Worm (Caenorhabditis elegans) whole organism, L1 larva: Measurements from ENCODE around the gene F44F4.15.

Experiments used
- C04F5.9 ChIP-seq: sonication (generic microtip); optimal IDR thresholded peaks from 2 replicates; lab custom pipeline; 2016; ENCODE audit warnings: missing genetic modification characterization, missing compliant biosample characterization
- C16A3.4 ChIP-seq: fragments of 150-350 bp; optimal IDR thresholded peaks from 2 replicates; lab custom pipeline; 2014; ENCODE audit warnings: missing biosample characterization, missing genetic modification characterization
- C34B4.2 ChIP-seq: sonication (generic microtip); optimal IDR thresholded peaks from 2 replicates; lab custom pipeline; 2017; ENCODE audit warnings: mild to moderate bottlenecking, missing genetic modification characterization, missing compliant biosample characterization
- F16B12.6 ChIP-seq: fragments of 150-350 bp; optimal IDR thresholded peaks from 2 replicates; lab custom pipeline; 2014; ENCODE audit warnings: missing biosample characterization, missing genetic modification characterization
- Y116A8C.19 ChIP-seq: sonication (generic microtip); optimal IDR thresholded peaks from 2 replicates; lab custom pipeline; 2016; ENCODE audit warnings: missing compliant biosample characterization, missing genetic modification characterization, borderline replicate concordance
- ama-1 ChIP-seq: fragments of 150-350 bp; optimal IDR thresholded peaks from 2 replicates; lab custom pipeline; 2014
- blmp-1 ChIP-seq: fragments of 150-350 bp; optimal IDR thresholded peaks from 2 replicates; lab custom pipeline; 2014; ENCODE audit warnings: missing biosample characterization, missing genetic modification characterization
- ceh-8 ChIP-seq: fragments of 200-800 bp; sonication (Bioruptor generic); optimal IDR thresholded peaks from 2 replicates; lab custom pipeline; 2018; ENCODE audit warnings: mild to moderate bottlenecking, missing genetic modification characterization, moderate library complexity, missing compliant biosample characterization
- dpl-1 ChIP-seq, 3 experiments: fragments of 150-350 bp in 2 of 3; sonication (generic microtip) in 1 of 3; optimal IDR thresholded peaks; 2 replicates each; lab custom pipeline; 2014 to 2017; ENCODE audit warnings: missing biosample characterization in 3 of 3, missing genetic modification characterization in 3 of 3, missing genetic modification reagents in 3 of 3
- efl-1 ChIP-seq, 4 experiments: fragments of 150-350 bp; optimal IDR thresholded peaks in 3 of 4; peaks in 1 of 4; 1 replicate in 1 of 4; 2 replicates in 3 of 4; lab custom pipeline; 2014; ENCODE audit warnings: missing biosample characterization in 2 of 4, missing genetic modification characterization in 2 of 4, missing genetic modification reagents in 2 of 4
- egl-13 ChIP-seq: sonication (generic microtip); optimal IDR thresholded peaks from 2 replicates; lab custom pipeline; 2016; ENCODE audit warnings: missing genotype, missing genetic modification reagents, missing genetic modification characterization, missing compliant biosample characterization
- egl-27 ChIP-seq, 2 experiments: fragments of 150-350 bp in 1 of 2; sonication (generic microtip); optimal IDR thresholded peaks; 3 replicates each; lab custom pipeline; 2017 to 2018; ENCODE audit warnings: missing biosample characterization in 2 of 2, missing genetic modification characterization in 2 of 2, missing genetic modification reagents in 2 of 2
- elt-2 ChIP-seq: sonication (generic microtip); optimal IDR thresholded peaks from 2 replicates; lab custom pipeline; 2016; ENCODE audit warnings: missing genetic modification characterization, mild to moderate bottlenecking, inconsistent platforms, missing compliant biosample characterization, missing genetic modification reagents
- elt-3 ChIP-seq, 6 experiments: fragments of 150-350 bp in 1 of 6; sonication (generic microtip); optimal IDR thresholded peaks; 2 replicates each; lab custom pipeline; 2017 to 2018; ENCODE audit warnings: missing biosample characterization in 6 of 6, missing genetic modification characterization in 6 of 6, inconsistent platforms in 1 of 6
- ets-5 ChIP-seq: fragments of 200-800 bp; sonication (Bioruptor generic); IDR thresholded peaks from 2 replicates; pipeline ENCODE4 v1.3.6; 2022; ENCODE audit warnings: missing genetic modification characterization, missing compliant biosample characterization
- fkh-10 ChIP-seq: sonication (generic microtip); optimal IDR thresholded peaks from 2 replicates; lab custom pipeline; 2017; ENCODE audit warnings: missing biosample characterization, missing genetic modification reagents, missing genetic modification characterization
- hlh-17 ChIP-seq: fragments of 200-800 bp; sonication (Bioruptor generic); optimal IDR thresholded peaks from 2 replicates; lab custom pipeline; 2018; ENCODE audit warnings: missing genetic modification characterization, mild to moderate bottlenecking, missing compliant biosample characterization, moderate library complexity, borderline replicate concordance
- hlh-4 ChIP-seq: sonication (generic microtip); optimal IDR thresholded peaks from 2 replicates; lab custom pipeline; 2016; ENCODE audit warnings: mild to moderate bottlenecking, missing genetic modification characterization, missing compliant biosample characterization
- jun-1 ChIP-seq: fragments of 150-350 bp; optimal IDR thresholded peaks from 2 replicates; lab custom pipeline; 2014; ENCODE audit warnings: missing biosample characterization, missing genetic modification reagents, missing genetic modification characterization
- lin-13 ChIP-seq: fragments of 150-350 bp; optimal IDR thresholded peaks from 2 replicates; lab custom pipeline; 2014; ENCODE audit warnings: missing biosample characterization, missing genetic modification reagents, missing genetic modification characterization
- lin-14 ChIP-seq: fragments of 200-800 bp; sonication (Bioruptor generic); optimal IDR thresholded peaks from 2 replicates; lab custom pipeline; 2018; ENCODE audit warnings: mild to moderate bottlenecking, missing genetic modification characterization, moderate library complexity, missing compliant biosample characterization
- lin-15B ChIP-seq: fragments of 150-350 bp; sonication (generic microtip); optimal IDR thresholded peaks from 3 replicates; lab custom pipeline; 2014; ENCODE audit warnings: missing biosample characterization, missing genetic modification characterization
- lin-35 ChIP-seq, 2 experiments: fragments of 150-350 bp; optimal IDR thresholded peaks; 2 replicates each; lab custom pipeline; 2014; ENCODE audit warnings: missing biosample characterization in 2 of 2, missing genetic modification characterization in 2 of 2, missing genetic modification reagents in 2 of 2
- lin-39 ChIP-seq: fragments of 150-350 bp; optimal IDR thresholded peaks from 2 replicates; lab custom pipeline; 2014; ENCODE audit warnings: missing biosample characterization, missing genetic modification reagents, missing genetic modification characterization
- mdl-1 ChIP-seq, 2 experiments: fragments of 150-350 bp; optimal IDR thresholded peaks; 2 replicates each; lab custom pipeline; 2014 to 2017; ENCODE audit warnings: missing biosample characterization in 2 of 2, missing genetic modification characterization in 2 of 2, inconsistent platforms in 1 of 2
- mef-2 ChIP-seq: fragments of 150-350 bp; optimal IDR thresholded peaks from 2 replicates; lab custom pipeline; 2014; ENCODE audit warnings: missing biosample characterization, missing genetic modification characterization
- mep-1 ChIP-seq: fragments of 150-350 bp; optimal IDR thresholded peaks from 2 replicates; lab custom pipeline; 2014; ENCODE audit warnings: missing biosample characterization, missing genetic modification characterization
- nhr-12 ChIP-seq: sonication (generic microtip); optimal IDR thresholded peaks from 2 replicates; lab custom pipeline; 2017; ENCODE audit warnings: missing biosample characterization, missing genetic modification characterization
- nhr-19 ChIP-seq: fragments of 200-800 bp; sonication (Bioruptor generic); conservative IDR thresholded peaks from 2 replicates; pipeline ENCODE4 v1.3.6; 2022; ENCODE audit warnings: missing genetic modification characterization, missing compliant biosample characterization
- nhr-237 ChIP-seq: fragments of 150-350 bp; optimal IDR thresholded peaks from 2 replicates; lab custom pipeline; 2014; ENCODE audit warnings: missing biosample characterization, missing genetic modification characterization
- nhr-47 ChIP-seq: sonication (generic microtip); optimal IDR thresholded peaks from 2 replicates; lab custom pipeline; 2016; ENCODE audit warnings: mild to moderate bottlenecking, missing genetic modification characterization, moderate library complexity, missing compliant biosample characterization
- nhr-71 ChIP-seq: sonication (generic microtip); optimal IDR thresholded peaks from 2 replicates; lab custom pipeline; 2016; ENCODE audit warnings: mild to moderate bottlenecking, missing genetic modification characterization, moderate library complexity, missing compliant biosample characterization
- nhr-76 ChIP-seq: sonication (generic microtip); optimal IDR thresholded peaks from 2 replicates; lab custom pipeline; 2017; ENCODE audit warnings: missing biosample characterization, missing genetic modification characterization
- nhr-77 ChIP-seq: fragments of 150-350 bp; optimal IDR thresholded peaks from 2 replicates; lab custom pipeline; 2014; ENCODE audit warnings: missing biosample characterization, missing genetic modification characterization
- nhr-84 ChIP-seq: sonication (generic microtip); optimal IDR thresholded peaks from 2 replicates; lab custom pipeline; 2017; ENCODE audit warnings: missing biosample characterization, missing genetic modification characterization
- nhr-85 ChIP-seq: sonication (generic microtip); peaks from one replicate; lab custom pipeline; 2016; ENCODE audit warnings: missing genetic modification characterization, inconsistent platforms, missing compliant biosample characterization
- nhr-90 ChIP-seq: sonication (generic microtip); optimal IDR thresholded peaks from 2 replicates; lab custom pipeline; 2016; ENCODE audit warnings: mild to moderate bottlenecking, missing genetic modification characterization, missing compliant biosample characterization; ENCODE audit not compliant: poor library complexity
- pqm-1 ChIP-seq: sonication (generic microtip); optimal IDR thresholded peaks from 3 replicates; lab custom pipeline; 2017; ENCODE audit warnings: missing biosample characterization, missing genetic modification characterization
- rnt-1 ChIP-seq: sonication (generic microtip); optimal IDR thresholded peaks from 2 replicates; lab custom pipeline; 2016; ENCODE audit warnings: mild to moderate bottlenecking, missing genetic modification characterization, moderate library complexity, missing compliant biosample characterization
- skn-1 ChIP-seq: fragments of 150-350 bp; optimal IDR thresholded peaks from 2 replicates; lab custom pipeline; 2014; ENCODE audit warnings: missing biosample characterization, missing genetic modification characterization
- snpc-4 ChIP-seq: fragments of 150-350 bp; optimal IDR thresholded peaks from 2 replicates; lab custom pipeline; 2014; ENCODE audit warnings: missing biosample characterization, missing genetic modification characterization
- sox-4 ChIP-seq: sonication (generic microtip); optimal IDR thresholded peaks from 2 replicates; lab custom pipeline; 2016; ENCODE audit warnings: missing genetic modification characterization, missing compliant biosample characterization
- swsn-7 ChIP-seq: sonication (generic microtip); optimal IDR thresholded peaks from 2 replicates; lab custom pipeline; 2016; ENCODE audit warnings: missing genetic modification characterization, missing compliant biosample characterization
- tbx-2 ChIP-seq: sonication (generic microtip); optimal IDR thresholded peaks from 2 replicates; lab custom pipeline; 2016; ENCODE audit warnings: missing genetic modification characterization, missing compliant biosample characterization

Gene F44F4.15

DNA sequence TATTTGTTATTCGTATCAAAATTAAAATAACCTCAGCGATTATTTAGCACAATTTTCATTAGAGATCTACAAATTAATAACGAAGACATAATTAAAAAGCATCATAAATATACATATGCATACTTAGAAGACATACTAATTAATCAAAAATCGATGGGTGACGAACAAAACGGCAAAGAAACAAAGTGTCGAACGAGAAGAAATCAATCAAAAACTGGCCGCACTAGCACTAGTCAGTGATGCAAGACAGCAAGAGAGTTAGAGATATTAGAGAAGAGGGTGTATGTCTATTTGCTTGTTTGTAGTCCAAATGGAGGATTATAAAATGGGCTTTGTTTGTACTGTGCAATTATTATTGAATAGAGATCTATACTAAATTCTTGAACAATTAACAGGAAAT is 32.4 kb downstream of the F44F4.15 start (continued):
- peak in 1 of 2 experiments; percentile 7 for TF ChIP-seq lin-35 (GFP tag; optimal IDR thresholded peaks at IDR 0.05; lab: Kevin White, UChicago)

DNA sequence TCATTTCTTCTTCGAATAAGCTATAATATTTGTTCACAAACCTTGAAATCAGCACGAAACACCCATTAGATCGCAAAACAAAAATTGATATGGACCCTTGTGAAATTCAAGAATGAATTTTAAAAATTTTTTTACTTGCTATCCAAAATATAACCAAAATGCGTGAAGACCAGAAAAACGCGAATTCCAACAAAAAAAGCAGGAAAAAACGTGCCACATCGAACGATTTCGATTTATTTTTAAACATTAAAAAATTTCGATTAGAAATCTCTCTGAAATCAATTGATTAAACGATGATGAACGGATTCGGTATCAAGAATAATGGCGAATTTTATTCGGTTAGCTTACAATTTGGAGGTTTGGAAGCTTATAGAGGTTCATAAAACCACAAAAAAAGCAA is 32.9 kb downstream of the F44F4.15 start, which contains the start of the genes tceb-3 and gskl-1:
Gene tceb-3, minus strand, starts transcription at position 101 of the 400 bp plus-strand sequence.
Gene gskl-1, plus strand, starts transcription at position 243 of the 400 bp plus-strand sequence.
- no peak for TF ChIP-seq skn-1 (tag; lab: Kevin White, UChicago)
- TF ChIP-seq nhr-47 (tag; lab: Kevin White, UChicago): no peak
- TF ChIP-seq ceh-8 (GFP tag; lab: Kevin White, UChicago): no peak
- no peak for TF ChIP-seq C34B4.2 (tag; lab: Kevin White, UChicago)
- no peak for TF ChIP-seq rnt-1 (tag; lab: Kevin White, UChicago)
- no peak for TF ChIP-seq mef-2
- TF ChIP-seq jun-1 (tag; lab: Kevin White, UChicago): no peak
- TF ChIP-seq F16B12.6 (tag; lab: Kevin White, UChicago): no peak

DNA sequence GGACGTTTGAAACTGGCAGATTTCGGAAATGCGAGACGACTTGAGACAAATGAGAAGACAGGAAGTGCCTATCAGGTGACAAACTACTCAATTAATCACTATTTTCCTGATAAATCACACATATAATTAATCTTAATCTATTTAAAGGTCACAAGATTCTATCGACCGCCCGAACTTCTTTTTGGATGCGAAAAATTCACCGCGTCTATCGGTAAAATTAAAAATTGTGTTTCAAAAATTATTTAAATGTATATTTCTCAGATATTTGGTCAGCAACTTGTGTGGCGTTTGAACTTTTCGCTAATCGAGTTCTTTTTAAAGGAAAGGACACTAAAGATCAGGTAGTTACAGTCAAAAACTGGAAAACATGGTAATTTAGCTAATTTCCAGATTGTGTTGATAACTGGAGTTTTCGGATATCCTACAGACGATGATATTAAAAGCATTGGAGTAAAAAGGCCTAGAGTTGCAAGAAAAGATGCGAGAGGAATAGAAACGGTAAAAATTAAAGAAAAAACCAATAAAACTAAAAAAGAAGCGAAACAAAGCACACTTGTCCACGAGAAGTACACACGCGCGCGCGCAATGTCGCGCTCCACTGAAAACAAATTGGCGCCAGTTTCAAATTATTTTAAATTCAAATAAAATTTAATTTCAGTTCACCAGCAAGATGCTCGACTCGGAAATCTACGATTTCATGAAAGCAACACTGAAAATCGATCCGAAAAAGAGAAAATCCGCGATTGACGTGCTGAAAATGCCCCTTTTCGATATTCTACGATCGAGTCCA is 34.0 kb downstream of the F44F4.15 start:
- TF ChIP-seq nhr-77 (no peak), egl-27 (tag; optimal IDR thresholded peaks at IDR 0.05; lab: Kevin White, UChicago) (no peak), elt-3 (tag; optimal IDR thresholded peaks at IDR 0.05; lab: Kevin White, UChicago) (no peak), mdl-1 (tag; optimal IDR thresholded peaks at IDR 0.05; lab: Kevin White, UChicago) (no peak), nhr-85 (tag; lab: Kevin White, UChicago) (peak; percentile 73), nhr-12 (tag; lab: Kevin White, UChicago) (no peak), nhr-71 (peak; percentile 20), blmp-1 (tag; lab: Kevin White, UChicago) (peak; percentile 14), dpl-1 (GFP tag; optimal IDR thresholded peaks at IDR 0.05; lab: Kevin White, UChicago) (peak in 2 of 3 experiments; percentile 34 to 65), skn-1 (tag; lab: Kevin White, UChicago) (no peak), hlh-17 (GFP tag; lab: Kevin White, UChicago) (no peak), egl-13 (tag; lab: Kevin White, UChicago) (no peak), nhr-19 (no peak), efl-1 (optimal IDR thresholded peaks at IDR 0.05; lab: Kevin White, UChicago) (peak; percentile 54 to 82), efl-1 (GFP tag; optimal IDR thresholded peaks at IDR 0.05 in 1 of 2; lab: Kevin White, UChicago) (peak; percentile 66 to 84), mep-1 (tag; lab: Kevin White, UChicago) (no peak), nhr-237 (tag; lab: Kevin White, UChicago) (no peak), elt-2 (no peak), lin-35 (GFP tag; optimal IDR thresholded peaks at IDR 0.05; lab: Kevin White, UChicago) (peak; percentile 15 to 64), lin-15B (tag; lab: Kevin White, UChicago) (no peak), Y116A8C.19 (no peak), C16A3.4 (tag; lab: Kevin White, UChicago) (no peak), pqm-1 (tag; lab: Kevin White, UChicago) (no peak), lin-14 (GFP tag; lab: Kevin White, UChicago) (peak; percentile 27), fkh-10 (GFP tag; lab: Kevin White, UChicago) (no peak), nhr-90 (tag; lab: Kevin White, UChicago) (no peak), snpc-4 (no peak), nhr-84 (no peak), tbx-2 (tag; lab: Kevin White, UChicago) (no peak), hlh-4 (tag; lab: Kevin White, UChicago) (no peak), swsn-7 (no peak), ama-1 (no peak), sox-4 (no peak), lin-39 (tag; lab: Kevin White, UChicago) (peak; percentile 49), nhr-76 (no peak), lin-13 (GFP tag; lab: Kevin White, UChicago) (no peak), C04F5.9 (tag; lab: Kevin White, UChicago) (no peak), ets-5 (GFP tag; lab: Robert Waterston, UW) (no peak)
